Worm (Caenorhabditis elegans) whole organism, early embryonic: Measurements from ENCODE around the gene F22H10.2.

Experiments used
- B0310.2 ChIP-seq: sonication (generic microtip); optimal IDR thresholded peaks from 2 replicates; lab custom pipeline; 2016; ENCODE audit warnings: mild to moderate bottlenecking, missing genetic modification characterization, missing compliant biosample characterization
- F13C5.2 ChIP-seq: sonication (generic microtip); optimal IDR thresholded peaks from 2 replicates; lab custom pipeline; 2017; ENCODE audit warnings: mild to moderate bottlenecking, missing genetic modification characterization, inconsistent platforms, missing compliant biosample characterization
- aly-1 ChIP-seq: sonication (generic microtip); optimal IDR thresholded peaks from 2 replicates; lab custom pipeline; 2016; ENCODE audit warnings: missing genetic modification characterization, missing compliant biosample characterization
- ama-1 ChIP-seq: fragments of 150-350 bp; optimal IDR thresholded peaks from 2 replicates; lab custom pipeline; 2014
- ceh-13 ChIP-seq: fragments of 200-800 bp; sonication (Bioruptor generic); optimal IDR thresholded peaks from 2 replicates; lab custom pipeline; 2018; ENCODE audit warnings: mild to moderate bottlenecking, missing genetic modification characterization, missing compliant biosample characterization
- ceh-36 ChIP-seq: sonication (generic microtip); optimal IDR thresholded peaks from 2 replicates; lab custom pipeline; 2016; ENCODE audit warnings: missing genetic modification characterization, inconsistent platforms, missing compliant biosample characterization
- ets-7 ChIP-seq: sonication (generic microtip); optimal IDR thresholded peaks from 2 replicates; lab custom pipeline; 2016; ENCODE audit warnings: missing genotype, missing genetic modification characterization, missing compliant biosample characterization
- flt-1 ChIP-seq: fragments of 200-800 bp; sonication (Bioruptor generic); IDR thresholded peaks from 2 replicates; pipeline ENCODE4 v1.3.6; 2022; ENCODE audit warnings: missing genetic modification characterization, missing compliant biosample characterization
- hmbx-1 ChIP-seq: sonication (generic microtip); optimal IDR thresholded peaks from 2 replicates; lab custom pipeline; 2016; ENCODE audit warnings: mild to moderate bottlenecking, missing genetic modification characterization, missing compliant biosample characterization
- hmg-4 ChIP-seq: fragments of 200-800 bp; sonication (Bioruptor generic); optimal IDR thresholded peaks from 2 replicates; lab custom pipeline; 2018; ENCODE audit warnings: mild to moderate bottlenecking, missing genetic modification characterization, missing compliant biosample characterization
- hnd-1 ChIP-seq: sonication (generic microtip); optimal IDR thresholded peaks from 2 replicates; lab custom pipeline; 2016; ENCODE audit warnings: missing genetic modification characterization, missing compliant biosample characterization
- pes-1 ChIP-seq: fragments of 200-800 bp; sonication (Bioruptor generic); IDR thresholded peaks from 2 replicates; pipeline ENCODE4 v1.3.6; 2022; ENCODE audit warnings: missing genetic modification reagents, missing genetic modification characterization, missing compliant biosample characterization
- scrt-1 ChIP-seq: fragments of 200-800 bp; sonication (Bioruptor generic); IDR thresholded peaks from 2 replicates; pipeline ENCODE4 v1.3.6; 2022; ENCODE audit warnings: missing genetic modification characterization, missing compliant biosample characterization
- sea-1 ChIP-seq: fragments of 200-800 bp; sonication (Bioruptor generic); conservative IDR thresholded peaks from 2 replicates; pipeline ENCODE4 v1.3.6; 2022; ENCODE audit warnings: missing genetic modification characterization, missing compliant biosample characterization
- tbx-11 ChIP-seq: fragments of 200-800 bp; sonication (Bioruptor generic); IDR thresholded peaks from 2 replicates; pipeline ENCODE4 v1.3.6; 2022; ENCODE audit warnings: missing genetic modification characterization, missing compliant biosample characterization
- tbx-37 ChIP-seq: fragments of 200-800 bp; sonication (Bioruptor generic); conservative IDR thresholded peaks from 2 replicates; pipeline ENCODE4 v1.3.6; 2022; ENCODE audit warnings: missing genetic modification reagents, missing genetic modification characterization, missing compliant biosample characterization
- tra-4 ChIP-seq: sonication (generic microtip); optimal IDR thresholded peaks from 2 replicates; lab custom pipeline; 2017; ENCODE audit warnings: missing genetic modification characterization, missing compliant biosample characterization

Gene F22H10.2

ce11 chrX:16704086-16704485 is 24.7 kb downstream of the F22H10.2 start:
- TF ChIP-seq ceh-13 (GFP tag; lab: Kevin White, UChicago): no peak
- TF ChIP-seq flt-1: no peak
- no peak for TF ChIP-seq tbx-37 (GFP tag; lab: Robert Waterston, UW)
- no peak for TF ChIP-seq scrt-1
- TF ChIP-seq hmg-4 (GFP tag; lab: Kevin White, UChicago): no peak
- no peak for TF ChIP-seq ceh-36 (tag; lab: Kevin White, UChicago)
- TF ChIP-seq B0310.2 (tag; lab: Kevin White, UChicago): no peak
- no peak for TF ChIP-seq hnd-1
- no peak for TF ChIP-seq hmbx-1 (tag; lab: Kevin White, UChicago)
- TF ChIP-seq ets-7: no peak
- no peak for TF ChIP-seq F13C5.2 (tag; lab: Kevin White, UChicago)
- TF ChIP-seq ama-1 (lab: Kevin White, UChicago): no peak
- no peak for TF ChIP-seq pes-1 (GFP tag; lab: Robert Waterston, UW)
- TF ChIP-seq tra-4 (tag; lab: Kevin White, UChicago): no peak
- TF ChIP-seq tbx-11: no peak
- no peak for TF ChIP-seq sea-1
- TF ChIP-seq aly-1 (tag; lab: Kevin White, UChicago): no peak

- no peak for TF ChIP-seq tra-4 (tag; lab: Kevin White, UChicago)
- no peak for TF ChIP-seq tbx-11
- no peak for TF ChIP-seq pes-1 (GFP tag; lab: Robert Waterston, UW)
- TF ChIP-seq scrt-1: no peak
- TF ChIP-seq B0310.2 (tag; lab: Kevin White, UChicago): no peak
- no peak for TF ChIP-seq ets-7
- TF ChIP-seq hmg-4 (GFP tag; lab: Kevin White, UChicago): no peak
- TF ChIP-seq aly-1 (tag; lab: Kevin White, UChicago): no peak
Measured at ce11 chrX:16705607-16706006, 26.3 kb downstream of the F22H10.2 start.

DNA sequence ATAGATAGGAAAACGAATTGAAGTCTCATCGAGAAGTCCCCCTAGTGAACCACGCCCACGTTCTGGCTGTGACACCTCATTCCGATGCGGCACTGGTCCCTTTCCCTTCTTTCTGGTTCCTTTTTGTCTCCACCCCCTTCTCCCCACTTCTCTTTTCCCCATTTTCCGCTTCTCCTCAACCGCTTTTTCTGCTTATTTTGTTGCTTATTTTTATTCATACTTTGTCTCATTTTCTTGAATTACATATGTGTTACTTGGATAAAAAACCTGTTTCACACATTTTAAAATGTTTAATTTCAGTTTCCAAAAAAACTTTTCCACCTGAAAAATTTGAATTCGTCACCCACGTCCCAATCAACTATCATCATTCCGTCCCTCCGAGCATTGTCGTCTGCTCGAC is 32.0 kb downstream of the F22H10.2 start, which contains the start of gene lgc-53:
Gene lgc-53, plus strand, starts transcription at position 301 of the 400 bp plus-strand sequence.
- TF ChIP-seq ceh-13 (GFP tag; lab: Kevin White, UChicago) (no peak), tra-4 (tag; lab: Kevin White, UChicago) (no peak), B0310.2 (tag; lab: Kevin White, UChicago) (no peak), flt-1 (no peak), hnd-1 (no peak), F13C5.2 (tag; lab: Kevin White, UChicago) (no peak), ceh-36 (tag; lab: Kevin White, UChicago) (no peak), sea-1 (no peak), hmg-4 (GFP tag; lab: Kevin White, UChicago) (no peak), pes-1 (GFP tag; lab: Robert Waterston, UW) (no peak)

- TF ChIP-seq F13C5.2 (tag; lab: Kevin White, UChicago): no peak
- no peak for TF ChIP-seq aly-1 (tag; lab: Kevin White, UChicago)
- TF ChIP-seq ama-1 (lab: Kevin White, UChicago): no peak
Measured at ce11 chrX:16715938-16716337, 36.6 kb downstream of the F22H10.2 start.

ce11 chrX:16721930-16722329 is 42.6 kb downstream of the F22H10.2 start:
- no peak for TF ChIP-seq ceh-36 (tag; lab: Kevin White, UChicago)
- TF ChIP-seq F13C5.2 (tag; lab: Kevin White, UChicago): no peak
- TF ChIP-seq tbx-37 (GFP tag; lab: Robert Waterston, UW): no peak
- TF ChIP-seq hmbx-1 (tag; lab: Kevin White, UChicago): no peak
- TF ChIP-seq ceh-13 (GFP tag; lab: Kevin White, UChicago): no peak
- no peak for TF ChIP-seq sea-1
- TF ChIP-seq scrt-1: no peak

- TF ChIP-seq ama-1 (lab: Kevin White, UChicago) (no peak), hnd-1 (no peak), ceh-36 (tag; lab: Kevin White, UChicago) (no peak), hmg-4 (GFP tag; lab: Kevin White, UChicago) (no peak), tbx-37 (GFP tag; lab: Robert Waterston, UW) (no peak), B0310.2 (tag; lab: Kevin White, UChicago) (no peak)
Measured at ce11 chrX:16724954-16725353, 45.6 kb downstream of the F22H10.2 start.

DNA sequence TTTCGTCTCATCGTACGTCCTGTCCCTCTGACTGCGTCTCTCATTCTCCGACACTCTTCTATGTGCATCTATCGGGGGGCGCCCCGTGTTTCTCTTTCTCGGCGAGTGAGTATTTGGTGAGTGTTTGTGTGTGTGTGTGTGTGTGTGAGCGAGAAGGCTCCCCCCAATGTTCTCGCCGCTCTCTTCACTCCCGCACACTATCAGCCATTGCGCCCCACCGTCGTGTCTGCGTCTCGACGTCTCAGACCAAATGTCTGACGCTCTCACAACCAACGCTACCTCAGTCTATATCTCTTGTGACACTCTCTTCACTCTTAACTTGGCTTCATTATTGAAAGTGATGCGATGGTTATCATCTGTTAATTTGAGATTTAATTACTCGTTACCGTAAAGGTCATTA is 47.5 kb downstream of the F22H10.2 start:
- TF ChIP-seq tbx-37 (GFP tag; lab: Robert Waterston, UW): 0 out of 2 replicates have a peak, but pooled peaks have one; percentile 38
- no peak for TF ChIP-seq hmbx-1 (tag; lab: Kevin White, UChicago)
- peak; percentile 58 for TF ChIP-seq pes-1 (GFP tag; lab: Robert Waterston, UW)
- TF ChIP-seq scrt-1: no peak
- no peak for TF ChIP-seq sea-1
- TF ChIP-seq aly-1 (tag; lab: Kevin White, UChicago): peak; percentile 27
- TF ChIP-seq F13C5.2 (tag; lab: Kevin White, UChicago): peak; percentile 74
- TF ChIP-seq flt-1: peak; percentile 24; the same call in 1 of the 2 replicates
- TF ChIP-seq ama-1 (lab: Kevin White, UChicago): no peak
- TF ChIP-seq ceh-13 (GFP tag; lab: Kevin White, UChicago): no peak
- TF ChIP-seq hmg-4 (GFP tag; lab: Kevin White, UChicago): peak; percentile 89
- TF ChIP-seq tbx-11: no peak
- no peak for TF ChIP-seq ets-7
- TF ChIP-seq ceh-36 (tag; lab: Kevin White, UChicago): peak; percentile 8
- TF ChIP-seq B0310.2 (tag; lab: Kevin White, UChicago): no peak
- TF ChIP-seq hnd-1: no peak
- no peak for TF ChIP-seq tra-4 (tag; lab: Kevin White, UChicago)

ce11 chrX:16729259-16729658 is 49.9 kb downstream of the F22H10.2 start, which contains the start of gene hda-4:
Gene hda-4, plus strand, starts transcription at chrX:16729559.
- TF ChIP-seq ets-7 (no peak), ceh-36 (tag; lab: Kevin White, UChicago) (no peak), F13C5.2 (tag; lab: Kevin White, UChicago) (no peak), tbx-11 (no peak), hnd-1 (no peak), flt-1 (no peak), scrt-1 (no peak), sea-1 (no peak), hmg-4 (GFP tag; lab: Kevin White, UChicago) (no peak), ceh-13 (GFP tag; lab: Kevin White, UChicago) (no peak), B0310.2 (tag; lab: Kevin White, UChicago) (no peak), aly-1 (tag; lab: Kevin White, UChicago) (no peak), ama-1 (lab: Kevin White, UChicago) (no peak), tbx-37 (GFP tag; lab: Robert Waterston, UW) (no peak), tra-4 (tag; lab: Kevin White, UChicago) (no peak), hmbx-1 (tag; lab: Kevin White, UChicago) (no peak), pes-1 (GFP tag; lab: Robert Waterston, UW) (no peak)
